Worm (Caenorhabditis elegans) whole organism, mixed stage, embryonic: ENCODE data around the gene tsp-4.

ENCODE experiments used
- blmp-1 ChIP-seq: fragments of 150-350 bp; optimal IDR thresholded peaks from 2 replicates; lab custom pipeline; 2014; ENCODE audit warnings: missing biosample characterization, missing genetic modification characterization
- ceh-43 ChIP-seq: fragments of 200-800 bp; sonication (Bioruptor generic); optimal IDR thresholded peaks from 2 replicates; lab custom pipeline; 2018; ENCODE audit warnings: mild to moderate bottlenecking, missing genetic modification characterization, moderate library complexity, missing compliant biosample characterization
- elt-3 ChIP-seq: fragments of 150-350 bp; optimal IDR thresholded peaks from 2 replicates; lab custom pipeline; 2014; ENCODE audit warnings: missing biosample characterization, missing genetic modification characterization
- mab-5 ChIP-seq: fragments of 150-350 bp; optimal IDR thresholded peaks from 2 replicates; lab custom pipeline; 2014; ENCODE audit warnings: missing biosample characterization, missing genetic modification characterization
- nhr-237 ChIP-seq: fragments of 150-350 bp; optimal IDR thresholded peaks from 2 replicates; lab custom pipeline; 2014; ENCODE audit warnings: missing biosample characterization, missing genetic modification characterization
- snpc-4 ChIP-seq: fragments of 150-350 bp; optimal IDR thresholded peaks from 2 replicates; lab custom pipeline; 2014; ENCODE audit warnings: missing biosample characterization, missing genetic modification characterization
- unc-39 ChIP-seq: fragments of 150-350 bp; optimal IDR thresholded peaks from 2 replicates; lab custom pipeline; 2014; ENCODE audit warnings: missing biosample characterization, missing genetic modification characterization
- unc-62 ChIP-seq: fragments of 150-350 bp; optimal IDR thresholded peaks from 2 replicates; lab custom pipeline; 2014; ENCODE audit warnings: missing biosample characterization, missing genetic modification reagents, missing genetic modification characterization

- TF ChIP-seq elt-3 (tag; lab: Kevin White, UChicago) (no peak), ceh-43 (GFP tag; lab: Kevin White, UChicago) (no peak), unc-39 (tag; lab: Kevin White, UChicago) (no peak), unc-62 (GFP tag; lab: Kevin White, UChicago) (no peak), blmp-1 (tag; lab: Kevin White, UChicago) (no peak), snpc-4 (tag; lab: Kevin White, UChicago) (no peak), mab-5 (tag; lab: Kevin White, UChicago) (no peak), nhr-237 (tag; lab: Kevin White, UChicago) (no peak)
Observed at ce11 chrIV:12565933-12566540, 46.0 kb upstream of the tsp-4 start, which contains the start of gene eak-7.
